Worm (Caenorhabditis elegans): ENCODE measurements around the gene unc-104.

Gene unc-104

ce11 chrII:7031137-7031697 is 36.4 kb downstream of the unc-104 start:
- TF ChIP-seq crh-2 (tag; optimal IDR thresholded peaks at IDR 0.05) (peak; percentile 27), ceh-16 (tag; optimal IDR thresholded peaks at IDR 0.05) (no peak), ztf-11 (tag; optimal IDR thresholded peaks at IDR 0.05) (no peak), F13H6.1 (tag; optimal IDR thresholded peaks at IDR 0.05) (no peak), gmeb-1 (tag; optimal IDR thresholded peaks at IDR 0.05) (peak; percentile 2), Y55F3AM.14 (GFP tag; optimal IDR thresholded peaks at IDR 0.05) (no peak), blmp-1 (tag; optimal IDR thresholded peaks at IDR 0.05; ENCODE audit: insufficient read depth) (no peak), fos-1 (tag; optimal IDR thresholded peaks at IDR 0.05) (peak; percentile 35), egl-27 (tag; optimal IDR thresholded peaks at IDR 0.05) (no peak), peb-1 (tag; optimal IDR thresholded peaks at IDR 0.05) (no peak), unc-39 (tag; optimal IDR thresholded peaks at IDR 0.05) (no peak), lsy-2 (tag; optimal IDR thresholded peaks at IDR 0.05) (no peak), nhr-25 (tag; optimal IDR thresholded peaks at IDR 0.05) (no peak)

ce11 chrII:7037659-7038342 is 43.0 kb downstream of the unc-104 start, which contains the start of gene cin-4:
Gene cin-4 (plus strand): TSS chrII:7038292.
- TF ChIP-seq lin-11 (tag; optimal IDR thresholded peaks at IDR 0.05) (no peak), F13H6.1 (tag; optimal IDR thresholded peaks at IDR 0.05) (no peak), nhr-6 (tag; optimal IDR thresholded peaks at IDR 0.05) (no peak), C34F6.9 (tag; optimal IDR thresholded peaks at IDR 0.05) (no peak), lin-39 (tag; optimal IDR thresholded peaks at IDR 0.05) (no peak), lin-13 (GFP tag; optimal IDR thresholded peaks at IDR 0.05) (no peak), peb-1 (tag; optimal IDR thresholded peaks at IDR 0.05) (no peak), unc-55 (GFP tag; optimal IDR thresholded peaks at IDR 0.05) (no peak)

DNA sequence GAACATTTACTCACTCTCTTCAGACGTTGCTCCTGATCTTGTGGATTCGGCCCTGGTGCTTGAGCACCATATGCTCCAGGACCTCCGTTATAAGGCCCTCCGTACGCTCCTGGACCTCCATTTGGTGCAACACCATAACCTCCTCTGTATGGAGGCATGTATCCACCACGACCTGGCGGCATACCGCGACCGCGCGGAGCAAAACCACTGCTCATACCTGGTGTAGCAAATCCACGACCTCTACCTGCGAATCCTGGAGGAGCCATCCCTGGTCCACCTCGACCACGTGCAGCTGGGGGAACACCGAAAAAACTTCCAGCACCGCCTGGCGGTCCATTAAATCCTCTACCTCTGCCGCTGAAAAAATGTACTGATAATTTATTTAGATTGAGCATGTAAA is 54.7 kb downstream of the unc-104 start:
- no peak for TF ChIP-seq mdl-1 (tag; optimal IDR thresholded peaks at IDR 0.05)
- no peak for TF ChIP-seq ztf-11 (tag; optimal IDR thresholded peaks at IDR 0.05)
- TF ChIP-seq nhr-77 (tag; optimal IDR thresholded peaks at IDR 0.05) = no peak
- TF ChIP-seq unc-39 (tag; optimal IDR thresholded peaks at IDR 0.05) = no peak
- no peak for TF ChIP-seq blmp-1 (tag; optimal IDR thresholded peaks at IDR 0.05; ENCODE audit: insufficient read depth)
- no peak for TF ChIP-seq unc-55 (GFP tag; optimal IDR thresholded peaks at IDR 0.05)
- no peak for TF ChIP-seq nhr-10 (tag; optimal IDR thresholded peaks at IDR 0.05)
- TF ChIP-seq nhr-21 (tag; optimal IDR thresholded peaks at IDR 0.05) = no peak
- TF ChIP-seq nhr-25 (tag; optimal IDR thresholded peaks at IDR 0.05) = no peak
- TF ChIP-seq mbf-1 (tag; optimal IDR thresholded peaks at IDR 0.05) = no peak
- TF ChIP-seq lin-11 (tag; optimal IDR thresholded peaks at IDR 0.05) = no peak
- no peak for TF ChIP-seq ama-1 (optimal IDR thresholded peaks at IDR 0.05)
- no peak for TF ChIP-seq nhr-11 (tag; optimal IDR thresholded peaks at IDR 0.05)
- no peak for TF ChIP-seq peb-1 (tag; optimal IDR thresholded peaks at IDR 0.05)
- TF ChIP-seq lin-13 (GFP tag; optimal IDR thresholded peaks at IDR 0.05) = no peak
- TF ChIP-seq nhr-129 (tag; optimal IDR thresholded peaks at IDR 0.05) = no peak
- no peak for TF ChIP-seq nhr-237 (tag; optimal IDR thresholded peaks at IDR 0.05)
- TF ChIP-seq zag-1 (tag; optimal IDR thresholded peaks at IDR 0.05) = no peak
- no peak for TF ChIP-seq ztf-4 (tag; optimal IDR thresholded peaks at IDR 0.05)
- TF ChIP-seq sma-3 (GFP tag; optimal IDR thresholded peaks at IDR 0.05) = no peak

ce11 chrII:7050021-7050722 is 55.4 kb downstream of the unc-104 start, which contains the start of the genes tcer-1 and ZK1127.5:
Gene tcer-1 (minus strand): TSS chrII:7050071.
Gene ZK1127.5 (plus strand): TSS chrII:7050672.
- peak; percentile 28 for TF ChIP-seq sma-3 (GFP tag; optimal IDR thresholded peaks at IDR 0.05)
- no peak for TF ChIP-seq ztf-11 (tag; optimal IDR thresholded peaks at IDR 0.05)
- no peak for TF ChIP-seq ceh-16 (tag; optimal IDR thresholded peaks at IDR 0.05)
- no peak for TF ChIP-seq nhr-237 (tag; optimal IDR thresholded peaks at IDR 0.05)
- TF ChIP-seq alr-1 (tag; optimal IDR thresholded peaks at IDR 0.05) = no peak
- no peak for TF ChIP-seq ztf-4 (tag; optimal IDR thresholded peaks at IDR 0.05)
- peak in 1 of 2 experiments; percentile 70 for TF ChIP-seq lsy-2 (tag; optimal IDR thresholded peaks at IDR 0.05)
- TF ChIP-seq ZK546.5 (tag; optimal IDR thresholded peaks at IDR 0.05) = no peak
- TF ChIP-seq crh-2 (tag; optimal IDR thresholded peaks at IDR 0.05) = peak; percentile 32
- no peak for TF ChIP-seq Y55F3AM.14 (GFP tag; optimal IDR thresholded peaks at IDR 0.05)
- no peak for TF ChIP-seq ztf-1 (GFP tag; conservative IDR thresholded peaks at IDR 0.05)
- no peak for TF ChIP-seq elt-3 (tag; optimal IDR thresholded peaks at IDR 0.05)
- no peak for TF ChIP-seq nhr-10 (tag; optimal IDR thresholded peaks at IDR 0.05)
- TF ChIP-seq lin-39 (tag; optimal IDR thresholded peaks at IDR 0.05) = no peak
- peak; percentile 38 for TF ChIP-seq F13H6.1 (tag; optimal IDR thresholded peaks at IDR 0.05)
- no peak for TF ChIP-seq unc-62 (GFP tag; optimal IDR thresholded peaks at IDR 0.05)
- no peak for TF ChIP-seq mbf-1 (tag; optimal IDR thresholded peaks at IDR 0.05)
- TF ChIP-seq nhr-129 (tag; optimal IDR thresholded peaks at IDR 0.05) = peak; percentile 44
- TF ChIP-seq nhr-6 (tag; optimal IDR thresholded peaks at IDR 0.05) = no peak
- peak; percentile 89 for TF ChIP-seq C34F6.9 (tag; optimal IDR thresholded peaks at IDR 0.05)
- no peak for TF ChIP-seq mab-5 (tag; optimal IDR thresholded peaks at IDR 0.05)
- TF ChIP-seq zag-1 (tag; optimal IDR thresholded peaks at IDR 0.05) = no peak
- TF ChIP-seq sem-4 (tag; optimal IDR thresholded peaks at IDR 0.05) = peak; percentile 41
- TF ChIP-seq lin-13 (GFP tag; optimal IDR thresholded peaks at IDR 0.05) = peak; percentile 44
- TF ChIP-seq mdl-1 (tag; optimal IDR thresholded peaks at IDR 0.05) = no peak
- TF ChIP-seq skn-1 (tag; optimal IDR thresholded peaks at IDR 0.05) = no peak
- TF ChIP-seq nhr-23 (tag; optimal IDR thresholded peaks at IDR 0.05) = no peak
- no peak for TF ChIP-seq nhr-21 (tag; optimal IDR thresholded peaks at IDR 0.05)
- no peak for TF ChIP-seq peb-1 (tag; optimal IDR thresholded peaks at IDR 0.05)
- TF ChIP-seq aly-2 (tag; optimal IDR thresholded peaks at IDR 0.05) = no peak
- peak; percentile 69 for TF ChIP-seq unc-55 (GFP tag; optimal IDR thresholded peaks at IDR 0.05)

All from whole organism, L2 larva.